Fruit fly (Drosophila melanogaster) whole organism, embryonic: ENCODE results near the gene CG8117.

Source experiments
- Oaz ChIP-seq: fragments of 200-800 bp; sonication (Bioruptor generic); IDR thresholded peaks from 2 replicates; pipeline ENCODE4 v1.3.6; 2022; ENCODE audit warnings: missing biosample characterization, missing genetic modification characterization
- dmrt99B ChIP-seq: fragments of 200-800 bp; sonication (Bioruptor generic); optimal IDR thresholded peaks from 2 replicates; lab custom pipeline; 2018; ENCODE audit warnings: missing biosample characterization, mild to moderate bottlenecking, missing genetic modification characterization, moderate library complexity

DNA sequence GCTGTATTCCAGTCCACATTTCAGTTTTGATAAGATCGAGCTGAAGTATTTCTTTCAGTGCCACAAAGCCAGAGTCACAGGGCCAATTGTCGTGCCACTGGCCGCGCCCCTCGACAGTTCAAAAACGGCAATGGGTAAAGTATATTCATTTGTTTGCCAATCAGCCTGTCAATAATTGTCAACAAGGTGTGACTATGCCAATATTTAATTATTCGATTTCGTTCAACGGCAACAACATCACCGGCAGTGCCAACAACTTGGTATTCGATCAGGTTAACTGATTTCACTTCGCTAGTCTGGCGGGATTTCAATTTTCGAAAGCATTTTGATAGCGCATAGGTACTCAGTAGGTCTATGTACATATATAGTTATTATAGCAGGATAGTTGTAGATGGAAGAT is 41.6 kb upstream of the CG8117 start:
- TF ChIP-seq dmrt99B (tag; lab: Kevin White, UChicago) (peak; percentile 17), Oaz (GFP tag; lab: Robert Waterston, UW) (no peak)
